Worm (Caenorhabditis elegans) whole organism, young adult: Measurements from ENCODE around the gene C53A5.9.

Source experiments
- B0035.1 ChIP-seq: sonication (generic microtip); optimal IDR thresholded peaks from 2 replicates; lab custom pipeline; 2016; ENCODE audit warnings: missing genetic modification characterization, mild to moderate bottlenecking, missing compliant biosample characterization, missing genotype, missing genetic modification reagents
- B0336.3 ChIP-seq: fragments of 200-800 bp; sonication (Bioruptor generic); IDR thresholded peaks from 2 replicates; pipeline ENCODE4 v1.3.6; 2022; ENCODE audit warnings: missing genetic modification characterization, missing compliant biosample characterization
- D2030.7 ChIP-seq: fragments of 200-800 bp; sonication (Bioruptor generic); IDR thresholded peaks from 2 replicates; pipeline ENCODE4 v1.3.6; 2022; ENCODE audit warnings: missing genetic modification reagents, missing genetic modification characterization, missing compliant biosample characterization
- F23B12.7 ChIP-seq: sonication (generic microtip); optimal IDR thresholded peaks from 2 replicates; lab custom pipeline; 2017; ENCODE audit warnings: missing genetic modification characterization, mild to moderate bottlenecking, missing compliant biosample characterization, antibody characterized with exemption, moderate library complexity; ENCODE audit not compliant: insufficient read depth
- F39B2.1 ChIP-seq: fragments of 200-800 bp; sonication (Bioruptor generic); IDR thresholded peaks from 2 replicates; pipeline ENCODE4 v1.3.6; 2022; ENCODE audit warnings: missing genetic modification reagents, missing genetic modification characterization, missing compliant biosample characterization
- F52B5.7 ChIP-seq: sonication (generic microtip); optimal IDR thresholded peaks from 2 replicates; lab custom pipeline; 2016; ENCODE audit warnings: mild to moderate bottlenecking, missing genetic modification characterization, missing compliant biosample characterization
- K11D2.4 ChIP-seq: fragments of 200-800 bp; sonication (Bioruptor generic); IDR thresholded peaks from 2 replicates; pipeline ENCODE4 v1.3.6; 2022; ENCODE audit warnings: missing genetic modification reagents, missing genetic modification characterization, missing compliant biosample characterization
- T07F8.4 ChIP-seq: sonication (generic microtip); optimal IDR thresholded peaks from 2 replicates; lab custom pipeline; 2016; ENCODE audit warnings: mild to moderate bottlenecking, missing genetic modification characterization, moderate library complexity, missing compliant biosample characterization
- T26A5.8 ChIP-seq: sonication (generic microtip); optimal IDR thresholded peaks from 2 replicates; lab custom pipeline; 2016; ENCODE audit warnings: missing genetic modification characterization, missing compliant biosample characterization
- Y56A3A.18 ChIP-seq: fragments of 200-800 bp; sonication (Bioruptor generic); IDR thresholded peaks from 2 replicates; pipeline ENCODE4 v1.3.6; 2022; ENCODE audit warnings: missing genetic modification reagents, missing genetic modification characterization, missing compliant biosample characterization
- akir-1 ChIP-seq: fragments of 200-800 bp; sonication (Bioruptor generic); optimal IDR thresholded peaks from 2 replicates; lab custom pipeline; 2018; ENCODE audit warnings: mild to moderate bottlenecking, missing genetic modification characterization, moderate library complexity, missing compliant biosample characterization
- aptf-2 ChIP-seq: fragments of 200-800 bp; sonication (Bioruptor generic); conservative IDR thresholded peaks from 2 replicates; pipeline ENCODE4 v1.3.6; 2022; ENCODE audit warnings: missing genetic modification reagents, missing genetic modification characterization, missing compliant biosample characterization
- ceh-100 ChIP-seq: fragments of 200-800 bp; sonication (Bioruptor generic); IDR thresholded peaks from 2 replicates; pipeline ENCODE4 v1.3.6; 2022; ENCODE audit warnings: missing genetic modification reagents, missing genetic modification characterization, missing compliant biosample characterization
- ceh-27 ChIP-seq: fragments of 200-800 bp; sonication (Bioruptor generic); optimal IDR thresholded peaks from 2 replicates; lab custom pipeline; 2018; ENCODE audit warnings: mild to moderate bottlenecking, missing genetic modification characterization, moderate library complexity, missing compliant biosample characterization
- ceh-91 ChIP-seq: fragments of 200-800 bp; sonication (Bioruptor generic); IDR thresholded peaks from 2 replicates; pipeline ENCODE4 v1.3.6; 2022; ENCODE audit warnings: missing genetic modification reagents, missing genetic modification characterization, missing compliant biosample characterization
- die-1 ChIP-seq: sonication (generic microtip); optimal IDR thresholded peaks from 2 replicates; lab custom pipeline; 2016; ENCODE audit warnings: missing genotype, mild to moderate bottlenecking, missing genetic modification characterization, missing compliant biosample characterization
- efl-1 ChIP-seq: fragments of 150-350 bp; optimal IDR thresholded peaks from 2 replicates; lab custom pipeline; 2014; ENCODE audit warnings: missing biosample characterization, missing genetic modification reagents, missing genetic modification characterization
- fkh-3 ChIP-seq: sonication (generic microtip); optimal IDR thresholded peaks from 2 replicates; lab custom pipeline; 2016; ENCODE audit warnings: mild to moderate bottlenecking, missing genetic modification characterization, missing compliant biosample characterization
- him-1 ChIP-seq: sonication (generic microtip); optimal IDR thresholded peaks from 2 replicates; lab custom pipeline; 2016; ENCODE audit warnings: missing genotype, missing genetic modification reagents, missing genetic modification characterization, missing compliant biosample characterization
- hlh-12 ChIP-seq: sonication (generic microtip); optimal IDR thresholded peaks from 2 replicates; lab custom pipeline; 2016; ENCODE audit warnings: missing genetic modification characterization, missing compliant biosample characterization
- lin-26 ChIP-seq: fragments of 200-800 bp; sonication (Bioruptor generic); IDR thresholded peaks from 2 replicates; pipeline ENCODE4 v1.3.6; 2022; ENCODE audit warnings: missing genetic modification reagents, missing genetic modification characterization, missing compliant biosample characterization
- lin-54 ChIP-seq: fragments of 200-800 bp; sonication (Bioruptor generic); optimal IDR thresholded peaks from 2 replicates; lab custom pipeline; 2018; ENCODE audit warnings: mild to moderate bottlenecking, missing genetic modification characterization, missing compliant biosample characterization
- madf-6 ChIP-seq: fragments of 200-800 bp; sonication (Bioruptor generic); IDR thresholded peaks from 2 replicates; pipeline ENCODE4 v1.3.6; 2022; ENCODE audit warnings: missing genetic modification reagents, missing genetic modification characterization, missing compliant biosample characterization
- mel-28 ChIP-seq: sonication (generic microtip); optimal IDR thresholded peaks from 2 replicates; lab custom pipeline; 2016; ENCODE audit warnings: borderline replicate concordance, mild to moderate bottlenecking, missing genetic modification characterization, missing compliant biosample characterization
- mes-4 ChIP-seq: sonication (generic microtip); optimal IDR thresholded peaks from 2 replicates; lab custom pipeline; 2016; ENCODE audit warnings: missing genotype, missing genetic modification characterization, missing compliant biosample characterization
- nfya-1 ChIP-seq: sonication (generic microtip); optimal IDR thresholded peaks from 2 replicates; lab custom pipeline; 2017; ENCODE audit warnings: antibody characterized with exemption, missing compliant biosample characterization, missing genetic modification characterization, borderline replicate concordance; ENCODE audit not compliant: insufficient read depth
- nhr-120 ChIP-seq: fragments of 200-800 bp; sonication (Bioruptor generic); IDR thresholded peaks from 2 replicates; pipeline ENCODE4 v1.3.6; 2022; ENCODE audit warnings: missing genetic modification characterization, missing compliant biosample characterization
- nhr-80 ChIP-seq: sonication (generic microtip); optimal IDR thresholded peaks from 2 replicates; lab custom pipeline; 2016; ENCODE audit warnings: missing genetic modification characterization, missing compliant biosample characterization
- sdz-38 ChIP-seq: sonication (generic microtip); optimal IDR thresholded peaks from 2 replicates; lab custom pipeline; 2016; ENCODE audit warnings: missing genotype, missing genetic modification characterization, missing compliant biosample characterization
- sea-2 ChIP-seq: fragments of 200-800 bp; sonication (Bioruptor generic); IDR thresholded peaks from 2 replicates; pipeline ENCODE4 v1.3.6; 2022; ENCODE audit warnings: missing genetic modification characterization, missing compliant biosample characterization
- tbp1 ChIP-seq: fragments of 200-800 bp; sonication (Bioruptor generic); optimal IDR thresholded peaks from 2 replicates; lab custom pipeline; 2018; ENCODE audit warnings: mild to moderate bottlenecking, missing genetic modification characterization, missing compliant biosample characterization
- tlf-1 ChIP-seq: fragments of 200-800 bp; sonication (Bioruptor generic); optimal IDR thresholded peaks from 2 replicates; lab custom pipeline; 2018; ENCODE audit warnings: mild to moderate bottlenecking, missing genetic modification characterization, missing compliant biosample characterization
- unc-130 ChIP-seq: sonication (generic microtip); optimal IDR thresholded peaks from 2 replicates; lab custom pipeline; 2016; ENCODE audit warnings: missing genetic modification reagents, missing genetic modification characterization, missing compliant biosample characterization
- unc-62 ChIP-seq: fragments of 150-350 bp; optimal IDR thresholded peaks from 2 replicates; lab custom pipeline; 2014; ENCODE audit warnings: missing biosample characterization, missing genetic modification reagents, missing genetic modification characterization
- xnd-1 ChIP-seq: sonication (generic microtip); optimal IDR thresholded peaks from 2 replicates; lab custom pipeline; 2016; ENCODE audit warnings: missing genotype, missing genetic modification reagents, missing genetic modification characterization, missing compliant biosample characterization
- zim-3 ChIP-seq: sonication (generic microtip); optimal IDR thresholded peaks from 2 replicates; lab custom pipeline; 2017; ENCODE audit warnings: mild to moderate bottlenecking, missing genetic modification characterization, moderate library complexity, missing compliant biosample characterization
- ztf-18 ChIP-seq: sonication (generic microtip); optimal IDR thresholded peaks from 2 replicates; lab custom pipeline; 2016; ENCODE audit warnings: missing genotype, mild to moderate bottlenecking, missing genetic modification characterization, missing compliant biosample characterization
- ztf-25 ChIP-seq: fragments of 200-800 bp; sonication (Bioruptor generic); IDR thresholded peaks from 2 replicates; pipeline ENCODE4 v1.3.6; 2022; ENCODE audit warnings: missing genetic modification reagents, missing genetic modification characterization, missing compliant biosample characterization
- ztf-3 ChIP-seq: fragments of 200-800 bp; sonication (Bioruptor generic); optimal IDR thresholded peaks from 2 replicates; lab custom pipeline; 2018; ENCODE audit warnings: mild to moderate bottlenecking, missing genetic modification characterization, missing compliant biosample characterization
- ztf-6 ChIP-seq: fragments of 200-800 bp; sonication (Bioruptor generic); IDR thresholded peaks from 2 replicates; pipeline ENCODE4 v1.3.6; 2022; ENCODE audit warnings: missing genetic modification reagents, missing genetic modification characterization, missing compliant biosample characterization

Gene C53A5.9

DNA sequence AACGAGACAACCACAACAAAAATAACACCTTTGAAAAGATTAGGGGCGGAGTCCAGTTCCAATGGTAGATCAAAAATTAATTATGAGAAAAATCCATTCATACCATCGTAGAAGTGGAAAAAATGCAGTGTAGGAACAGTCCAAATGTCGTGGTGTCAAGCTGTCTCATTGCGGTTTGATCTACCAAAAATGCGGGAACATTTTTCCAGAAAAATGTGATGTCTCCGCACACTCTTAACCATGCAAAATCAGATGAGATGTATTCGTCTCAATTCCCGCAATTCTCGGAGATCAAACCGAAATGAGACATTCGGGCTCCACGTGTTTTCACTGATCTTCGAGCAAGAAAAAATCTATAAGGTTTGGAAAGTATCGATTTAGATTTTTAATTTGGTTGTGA, 35.4 kb upstream of the C53A5.9 start (continued):
- peak; percentile 47 for TF ChIP-seq xnd-1 (tag; lab: Kevin White, UChicago)
- TF ChIP-seq ztf-3 (GFP tag; lab: Kevin White, UChicago): no peak
- no peak for TF ChIP-seq ceh-100 (GFP tag; lab: Robert Waterston, UW)
- TF ChIP-seq aptf-2 (GFP tag; lab: Robert Waterston, UW): no peak
- TF ChIP-seq T07F8.4 (tag; lab: Kevin White, UChicago): no peak
- TF ChIP-seq F23B12.7: no peak
- TF ChIP-seq sea-2 (GFP tag; lab: Robert Waterston, UW): no peak
- no peak for TF ChIP-seq nhr-120 (GFP tag; lab: Robert Waterston, UW)
- no peak for TF ChIP-seq nfya-1 (tag; lab: Kevin White, UChicago)
- no peak for TF ChIP-seq tlf-1
- peak; percentile 73 for TF ChIP-seq madf-6

DNA sequence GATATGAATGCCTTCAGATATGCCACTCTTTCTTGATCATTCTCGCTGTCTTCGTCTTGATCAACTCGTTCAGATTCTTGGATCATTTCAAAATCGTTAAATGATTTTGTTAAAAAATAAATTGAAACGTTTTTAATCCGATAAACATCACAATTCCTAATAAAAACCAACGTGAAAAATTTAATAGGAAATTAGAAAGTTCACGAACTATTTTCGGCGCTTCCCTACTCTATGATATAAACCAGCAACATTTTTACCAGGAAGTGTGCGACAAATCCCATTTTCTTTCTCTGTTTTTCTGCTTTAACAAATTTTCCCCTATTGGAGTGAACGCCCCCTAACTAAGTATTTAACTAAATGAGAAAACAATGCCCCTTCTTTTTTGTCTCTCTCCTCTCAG, 26.7 kb upstream of the C53A5.9 start, which contains the start of gene Y40H4A.2:
TSS of gene Y40H4A.2 (minus strand) at position 101 of the 400 bp plus-strand sequence.
- TF ChIP-seq sdz-38 (tag; lab: Kevin White, UChicago) (no peak), mel-28 (tag; lab: Kevin White, UChicago) (no peak), zim-3 (no peak), hlh-12 (tag; lab: Kevin White, UChicago) (no peak), die-1 (tag; lab: Kevin White, UChicago) (no peak), fkh-3 (tag; lab: Kevin White, UChicago) (no peak), him-1 (no peak), K11D2.4 (GFP tag; lab: Robert Waterston, UW) (no peak), ztf-3 (GFP tag; lab: Kevin White, UChicago) (no peak), F52B5.7 (tag; lab: Kevin White, UChicago) (no peak), ceh-27 (GFP tag; lab: Kevin White, UChicago) (no peak), B0035.1 (tag; lab: Kevin White, UChicago) (no peak), lin-26 (no peak), xnd-1 (tag; lab: Kevin White, UChicago) (no peak), ztf-18 (no peak), efl-1 (GFP tag; lab: Kevin White, UChicago) (no peak), B0336.3 (no peak)

DNA sequence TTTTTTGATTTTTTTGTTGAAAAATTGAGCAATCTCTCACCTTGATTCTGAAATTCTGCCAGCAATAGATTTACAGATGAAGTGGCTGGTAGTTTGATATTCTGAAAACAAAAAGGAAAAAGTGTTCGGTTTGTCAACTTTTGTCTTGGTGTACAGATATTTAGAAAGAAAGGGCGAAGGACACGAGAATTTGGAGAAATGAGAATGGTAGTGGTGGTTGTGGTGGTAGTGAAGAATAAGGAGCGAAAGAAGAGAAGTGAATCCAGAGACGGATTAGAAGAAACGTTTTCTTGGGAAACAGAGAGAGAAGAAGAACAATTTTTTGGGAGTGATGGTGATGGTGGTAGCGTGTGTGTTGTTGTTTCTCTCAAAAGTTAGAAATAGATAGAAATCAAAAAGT, 21.0 kb upstream of the C53A5.9 start, which contains the start of gene gar-3:
TSS of gene gar-3 (minus strand) at position 101 of the 400 bp plus-strand sequence.
- TF ChIP-seq mes-4 (no peak), T07F8.4 (tag; lab: Kevin White, UChicago) (no peak), ztf-25 (no peak), akir-1 (GFP tag; lab: Kevin White, UChicago) (no peak), T26A5.8 (tag; lab: Kevin White, UChicago) (no peak), unc-130 (no peak), nhr-80 (tag; lab: Kevin White, UChicago) (no peak), die-1 (tag; lab: Kevin White, UChicago) (no peak)

DNA sequence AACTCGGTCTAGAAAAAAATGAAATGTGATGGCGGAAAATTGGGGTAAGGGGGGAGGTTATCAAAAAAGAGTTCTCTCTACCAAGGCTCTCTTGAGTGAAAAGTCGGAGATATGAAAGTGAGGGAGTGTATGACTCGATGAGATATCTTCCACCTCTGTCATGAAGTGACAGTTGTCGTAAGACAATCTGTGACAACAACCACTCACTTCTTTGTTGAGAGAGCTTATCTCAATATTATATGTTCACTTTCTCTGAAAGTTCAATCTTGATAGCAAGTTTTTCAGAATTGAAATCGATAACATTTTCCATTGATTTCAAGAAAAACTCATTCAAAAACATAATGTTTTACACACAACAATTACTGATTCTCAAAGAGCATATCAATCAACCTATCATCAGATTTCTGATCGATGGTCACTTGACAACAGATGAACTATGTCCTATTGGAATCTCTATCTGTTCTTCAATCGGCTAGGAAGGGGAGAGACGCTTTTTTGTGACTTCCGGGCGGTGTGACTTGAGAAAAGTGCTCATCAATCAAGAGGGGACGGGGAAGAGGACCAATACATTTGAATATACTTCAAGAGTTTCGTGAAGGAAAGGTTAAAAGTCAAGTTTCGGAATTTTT, 18.2 kb upstream of the C53A5.9 start:
- TF ChIP-seq lin-54 (GFP tag; lab: Kevin White, UChicago): no peak
- no peak for TF ChIP-seq ztf-6
- no peak for TF ChIP-seq akir-1 (GFP tag; lab: Kevin White, UChicago)
- TF ChIP-seq Y56A3A.18 (GFP tag; lab: Robert Waterston, UW): no peak
- TF ChIP-seq unc-62 (GFP tag; lab: Kevin White, UChicago): no peak
- no peak for TF ChIP-seq ceh-91
- TF ChIP-seq tbp1: no peak
- TF ChIP-seq D2030.7 (GFP tag; lab: Robert Waterston, UW): no peak
- no peak for TF ChIP-seq F39B2.1 (GFP tag; lab: Robert Waterston, UW)
